Fruit fly (Drosophila melanogaster) whole organism, adult: ENCODE results near the gene CG43845.
A peak's percentile ranks its signal among the peaks of the same experiment; 100 is the strongest.

ENCODE experiments used
- CG11617 ChIP-seq: fragments of 200-800 bp; sonication (Bioruptor generic); optimal IDR thresholded peaks from 2 replicates; lab custom pipeline; 2017; ENCODE audit warnings: mild to moderate bottlenecking, missing biosample characterization, missing genetic modification reagents, missing genetic modification characterization
- CG12768 ChIP-seq: fragments of 200-800 bp; sonication (Bioruptor generic); optimal IDR thresholded peaks from 2 replicates; lab custom pipeline; 2017; ENCODE audit warnings: missing biosample characterization, missing genetic modification characterization, mild to moderate bottlenecking, moderate library complexity, missing genetic modification reagents
- CG14711 ChIP-seq: fragments of 200-800 bp; sonication (Bioruptor generic); optimal IDR thresholded peaks from 2 replicates; lab custom pipeline; 2018; ENCODE audit warnings: missing biosample characterization, mild to moderate bottlenecking, missing genetic modification characterization, moderate library complexity
- CG1620 ChIP-seq: fragments of 200-800 bp; sonication (Bioruptor generic); optimal IDR thresholded peaks from 2 replicates; lab custom pipeline; 2016; ENCODE audit warnings: missing biosample characterization, missing genetic modification characterization
- CG5204 ChIP-seq: fragments of 200-800 bp; sonication (Bioruptor generic); optimal IDR thresholded peaks from 2 replicates; lab custom pipeline; 2016; ENCODE audit warnings: missing biosample characterization, missing genetic modification characterization
- CG7045 ChIP-seq: fragments of 200-800 bp; sonication (Bioruptor generic); optimal IDR thresholded peaks from 2 replicates; lab custom pipeline; 2017; ENCODE audit warnings: missing biosample characterization, mild to moderate bottlenecking, missing genetic modification characterization
- CG7101 ChIP-seq: fragments of 200-800 bp; sonication (Bioruptor generic); optimal IDR thresholded peaks from 2 replicates; lab custom pipeline; 2018; ENCODE audit warnings: missing biosample characterization, mild to moderate bottlenecking, missing genetic modification characterization, moderate library complexity
- Clk ChIP-seq: fragments of 200-800 bp; sonication (Bioruptor generic); optimal IDR thresholded peaks from 2 replicates; lab custom pipeline; 2017; ENCODE audit warnings: missing biosample characterization, missing genetic modification characterization
- cic ChIP-seq: fragments of 200-800 bp; sonication (Bioruptor generic); optimal IDR thresholded peaks from 2 replicates; lab custom pipeline; 2017; ENCODE audit warnings: missing biosample characterization, mild to moderate bottlenecking, missing genetic modification characterization, moderate library complexity
- cnc ChIP-seq, 2 experiments: fragments of >200 bp; optimal IDR thresholded peaks; 2 replicates each; lab custom pipeline; 2017
- kay ChIP-seq: fragments of 200-800 bp; sonication (Bioruptor generic); peaks from one replicate; lab custom pipeline; 2016; ENCODE audit warnings: missing biosample characterization, missing genetic modification characterization, borderline replicate concordance
- ovo ChIP-seq: fragments of 200-800 bp; sonication (Bioruptor generic); optimal IDR thresholded peaks from 2 replicates; lab custom pipeline; 2016; ENCODE audit warnings: missing biosample characterization, missing genetic modification characterization
- tj ChIP-seq: fragments of 200-800 bp; sonication (Bioruptor generic); optimal IDR thresholded peaks from 3 replicates; lab custom pipeline; 2017; ENCODE audit warnings: missing biosample characterization, mild to moderate bottlenecking, missing genetic modification characterization, moderate library complexity
- toe ChIP-seq: fragments of 200-800 bp; sonication (Bioruptor generic); optimal IDR thresholded peaks from 2 replicates; lab custom pipeline; 2016; ENCODE audit warnings: missing biosample characterization, missing genetic modification characterization

DNA sequence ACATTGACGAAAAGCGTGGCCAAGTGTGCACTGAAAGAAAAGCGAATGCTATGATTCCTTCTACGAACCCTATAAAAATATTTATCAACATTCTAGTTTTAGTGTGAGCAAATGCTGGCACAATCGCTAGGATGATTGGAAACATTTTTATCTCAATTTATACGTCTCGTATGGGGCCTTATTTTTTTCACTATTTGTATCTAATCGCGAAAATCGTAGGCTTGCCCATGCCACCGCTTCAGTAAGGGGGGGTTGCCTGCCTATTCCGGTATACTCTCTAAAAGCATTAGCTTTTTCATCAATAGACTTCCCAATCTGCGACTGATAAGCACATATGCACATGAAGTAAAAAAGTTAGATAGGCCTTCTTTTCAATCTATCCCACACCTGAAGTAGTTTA is 42.7 kb upstream of the CG43845 start:
- TF ChIP-seq ovo (GFP tag; lab: Kevin White, UChicago) (no peak), cnc (optimal IDR thresholded peaks at IDR 0.05; lab: Kevin White, UChicago) (peak in 1 of 2 experiments; percentile 9), tj (GFP tag; lab: Kevin White, UChicago) (peak; percentile 35), CG7045 (GFP tag; lab: Kevin White, UChicago) (peak; percentile 87), Clk (GFP tag; lab: Kevin White, UChicago) (peak; percentile 71), toe (GFP tag; lab: Kevin White, UChicago) (no peak), CG14711 (tag; lab: Kevin White, UChicago) (peak; percentile 89), CG1620 (GFP tag; lab: Kevin White, UChicago) (no peak), cic (GFP tag; lab: Kevin White, UChicago) (peak; percentile 88), CG11617 (GFP tag; lab: Kevin White, UChicago) (peak; percentile 80), CG5204 (no peak), kay (GFP tag; lab: Kevin White, UChicago) (no peak), CG7101 (tag; lab: Kevin White, UChicago) (peak; percentile 89), CG12768 (GFP tag; lab: Kevin White, UChicago) (peak; percentile 87)
